Worm (Caenorhabditis elegans) whole organism, young adult: ENCODE measurements around the gene R08F11.7.

Experiments
- B0261.1 ChIP-seq: sonication (generic microtip); optimal IDR thresholded peaks from 2 replicates; lab custom pipeline; 2016; ENCODE audit warnings: mild to moderate bottlenecking, missing genetic modification characterization, moderate library complexity, missing compliant biosample characterization
- F33H1.4 ChIP-seq: fragments of 200-800 bp; sonication (Bioruptor generic); IDR thresholded peaks from 2 replicates; pipeline ENCODE4 v1.3.6; 2022; ENCODE audit warnings: missing genetic modification reagents, missing genetic modification characterization, missing compliant biosample characterization
- F52B5.7 ChIP-seq: sonication (generic microtip); optimal IDR thresholded peaks from 2 replicates; lab custom pipeline; 2016; ENCODE audit warnings: mild to moderate bottlenecking, missing genetic modification characterization, missing compliant biosample characterization
- F57A8.1 ChIP-seq: fragments of 200-800 bp; sonication (Bioruptor generic); optimal IDR thresholded peaks from 2 replicates; lab custom pipeline; 2018; ENCODE audit warnings: mild to moderate bottlenecking, missing genetic modification characterization, moderate library complexity, missing compliant biosample characterization
- K12H6.12 ChIP-seq: fragments of 200-800 bp; sonication (Bioruptor generic); optimal IDR thresholded peaks from 2 replicates; lab custom pipeline; 2018; ENCODE audit warnings: mild to moderate bottlenecking, missing genetic modification characterization, missing compliant biosample characterization
- T07F8.4 ChIP-seq: sonication (generic microtip); optimal IDR thresholded peaks from 2 replicates; lab custom pipeline; 2016; ENCODE audit warnings: mild to moderate bottlenecking, missing genetic modification characterization, moderate library complexity, missing compliant biosample characterization
- Y53G8AR.9 ChIP-seq: fragments of 200-800 bp; sonication (Bioruptor generic); conservative IDR thresholded peaks from 2 replicates; pipeline ENCODE4 v1.3.6; 2022; ENCODE audit warnings: missing genetic modification reagents, missing genetic modification characterization, missing compliant biosample characterization
- Y79H2A.3 ChIP-seq: fragments of 200-800 bp; sonication (Bioruptor generic); conservative IDR thresholded peaks from 2 replicates; pipeline ENCODE4 v1.3.6; 2022; ENCODE audit warnings: missing genetic modification reagents, missing genetic modification characterization, missing compliant biosample characterization
- akir-1 ChIP-seq: fragments of 200-800 bp; sonication (Bioruptor generic); optimal IDR thresholded peaks from 2 replicates; lab custom pipeline; 2018; ENCODE audit warnings: mild to moderate bottlenecking, missing genetic modification characterization, moderate library complexity, missing compliant biosample characterization
- aptf-2 ChIP-seq: fragments of 200-800 bp; sonication (Bioruptor generic); conservative IDR thresholded peaks from 2 replicates; pipeline ENCODE4 v1.3.6; 2022; ENCODE audit warnings: missing genetic modification reagents, missing genetic modification characterization, missing compliant biosample characterization
- atf-7 ChIP-seq: sonication (generic microtip); optimal IDR thresholded peaks from 2 replicates; lab custom pipeline; 2017; ENCODE audit warnings: mild to moderate bottlenecking, missing genetic modification characterization, missing compliant biosample characterization
- attf-3 ChIP-seq: fragments of 200-800 bp; sonication (Bioruptor generic); conservative IDR thresholded peaks from 2 replicates; pipeline ENCODE4 v1.3.6; 2022; ENCODE audit warnings: missing genetic modification reagents, missing genetic modification characterization, missing compliant biosample characterization
- attf-5 ChIP-seq: fragments of 200-800 bp; sonication (Bioruptor generic); optimal IDR thresholded peaks from 2 replicates; lab custom pipeline; 2018; ENCODE audit warnings: mild to moderate bottlenecking, missing genetic modification characterization, missing compliant biosample characterization
- bed-1 ChIP-seq: fragments of 200-800 bp; sonication (Bioruptor generic); IDR thresholded peaks from 2 replicates; pipeline ENCODE4 v1.3.6; 2022; ENCODE audit warnings: missing genetic modification reagents, missing genetic modification characterization, missing compliant biosample characterization
- bed-2 ChIP-seq: fragments of 200-800 bp; sonication (Bioruptor generic); IDR thresholded peaks from 2 replicates; pipeline ENCODE4 v1.3.6; 2022; ENCODE audit warnings: missing genetic modification reagents, missing genetic modification characterization, missing compliant biosample characterization
- ceh-27 ChIP-seq: fragments of 200-800 bp; sonication (Bioruptor generic); optimal IDR thresholded peaks from 2 replicates; lab custom pipeline; 2018; ENCODE audit warnings: mild to moderate bottlenecking, missing genetic modification characterization, moderate library complexity, missing compliant biosample characterization
- ceh-58 ChIP-seq: fragments of 200-800 bp; sonication (Bioruptor generic); IDR thresholded peaks from 2 replicates; pipeline ENCODE4 v1.3.6; 2022; ENCODE audit warnings: missing genetic modification characterization, missing compliant biosample characterization
- ceh-79 ChIP-seq: sonication (generic microtip); optimal IDR thresholded peaks from 2 replicates; lab custom pipeline; 2017; ENCODE audit warnings: mild to moderate bottlenecking, missing genetic modification characterization, missing compliant biosample characterization
- chd-7 ChIP-seq: sonication (generic microtip); optimal IDR thresholded peaks from 2 replicates; lab custom pipeline; 2016; ENCODE audit warnings: mild to moderate bottlenecking, missing genetic modification characterization, moderate library complexity, missing compliant biosample characterization
- dox-1 ChIP-seq: fragments of 200-800 bp; sonication (Bioruptor generic); IDR thresholded peaks from 2 replicates; pipeline ENCODE4 v1.3.6; 2022; ENCODE audit warnings: missing genetic modification reagents, missing genetic modification characterization, missing compliant biosample characterization
- dpl-1 ChIP-seq: fragments of 150-350 bp; optimal IDR thresholded peaks from 2 replicates; lab custom pipeline; 2014; ENCODE audit warnings: missing biosample characterization, missing genetic modification reagents, missing genetic modification characterization
- egrh-3 ChIP-seq: fragments of 200-800 bp; sonication (Bioruptor generic); IDR thresholded peaks from 2 replicates; pipeline ENCODE4 v1.3.6; 2022; ENCODE audit warnings: missing genetic modification reagents, missing genetic modification characterization, missing compliant biosample characterization
- ets-4 ChIP-seq: fragments of 200-800 bp; sonication (Bioruptor generic); optimal IDR thresholded peaks from 2 replicates; lab custom pipeline; 2018; ENCODE audit warnings: mild to moderate bottlenecking, missing genetic modification characterization, missing compliant biosample characterization
- fkh-3 ChIP-seq: sonication (generic microtip); optimal IDR thresholded peaks from 2 replicates; lab custom pipeline; 2016; ENCODE audit warnings: mild to moderate bottlenecking, missing genetic modification characterization, missing compliant biosample characterization
- gei-17 ChIP-seq: fragments of 200-800 bp; sonication (Bioruptor generic); optimal IDR thresholded peaks from 2 replicates; lab custom pipeline; 2018; ENCODE audit warnings: mild to moderate bottlenecking, missing genetic modification characterization, missing compliant biosample characterization
- hmg-1.2 ChIP-seq: fragments of 200-800 bp; sonication (Bioruptor generic); IDR thresholded peaks from 2 replicates; pipeline ENCODE4 v1.3.6; 2022; ENCODE audit warnings: missing genetic modification reagents, missing genetic modification characterization, missing compliant biosample characterization
- hmg-20 ChIP-seq: fragments of 200-800 bp; sonication (Bioruptor generic); IDR thresholded peaks from 2 replicates; pipeline ENCODE4 v1.3.6; 2022; ENCODE audit warnings: missing genetic modification reagents, missing genetic modification characterization, missing compliant biosample characterization
- lag-1 ChIP-seq: fragments of 200-800 bp; sonication (Bioruptor generic); IDR thresholded peaks from 2 replicates; pipeline ENCODE4 v1.3.6; 2022; ENCODE audit warnings: missing genetic modification reagents, missing genetic modification characterization, missing compliant biosample characterization
- let-526 ChIP-seq: fragments of 200-800 bp; sonication (Bioruptor generic); IDR thresholded peaks from 2 replicates; pipeline ENCODE4 v1.3.6; 2022; ENCODE audit warnings: missing genetic modification reagents, missing genetic modification characterization, missing compliant biosample characterization
- lin-26 ChIP-seq: fragments of 200-800 bp; sonication (Bioruptor generic); IDR thresholded peaks from 2 replicates; pipeline ENCODE4 v1.3.6; 2022; ENCODE audit warnings: missing genetic modification reagents, missing genetic modification characterization, missing compliant biosample characterization
- lin-35 ChIP-seq, 3 experiments: fragments of 150-350 bp in 2 of 3; sonication (generic microtip) in 1 of 3; optimal IDR thresholded peaks; 2 replicates each; lab custom pipeline; 2014 to 2018; ENCODE audit warnings: missing biosample characterization in 3 of 3, missing genetic modification characterization in 3 of 3, missing genetic modification reagents in 3 of 3
- madf-6 ChIP-seq: fragments of 200-800 bp; sonication (Bioruptor generic); IDR thresholded peaks from 2 replicates; pipeline ENCODE4 v1.3.6; 2022; ENCODE audit warnings: missing genetic modification reagents, missing genetic modification characterization, missing compliant biosample characterization
- nfya-1 ChIP-seq: sonication (generic microtip); optimal IDR thresholded peaks from 2 replicates; lab custom pipeline; 2017; ENCODE audit warnings: antibody characterized with exemption, missing compliant biosample characterization, missing genetic modification characterization, borderline replicate concordance; ENCODE audit not compliant: insufficient read depth
- nfyb-1 ChIP-seq: fragments of 200-800 bp; sonication (Bioruptor generic); IDR thresholded peaks from 2 replicates; pipeline ENCODE4 v1.3.6; 2022; ENCODE audit warnings: missing genetic modification reagents, missing genetic modification characterization, missing compliant biosample characterization
- nhr-120 ChIP-seq: fragments of 200-800 bp; sonication (Bioruptor generic); IDR thresholded peaks from 2 replicates; pipeline ENCODE4 v1.3.6; 2022; ENCODE audit warnings: missing genetic modification characterization, missing compliant biosample characterization
- pha-4 ChIP-seq: fragments of 150-350 bp; sonication (generic microtip); optimal IDR thresholded peaks from 2 replicates; lab custom pipeline; 2014; ENCODE audit warnings: missing biosample characterization, missing genetic modification reagents, missing genetic modification characterization
- snpc-1.3 ChIP-seq: sonication (generic microtip); optimal IDR thresholded peaks from 2 replicates; lab custom pipeline; 2017; ENCODE audit warnings: missing genetic modification characterization, mild to moderate bottlenecking, missing compliant biosample characterization, antibody characterized with exemption, moderate library complexity, missing genotype, missing genetic modification reagents; ENCODE audit not compliant: insufficient read depth
- snpc-4 ChIP-seq, 5 experiments: fragments of 150-350 bp in 1 of 5; sonication (generic microtip) in 4 of 5; optimal IDR thresholded peaks; 2 replicates each; lab custom pipeline; 2014 to 2018; ENCODE audit warnings: missing genetic modification characterization in 5 of 5, missing biosample characterization in 3 of 5, antibody characterized with exemption in 2 of 5, mild to moderate bottlenecking in 2 of 5, missing compliant biosample characterization in 2 of 5, missing genotype in 2 of 5, moderate library complexity in 2 of 5, missing genetic modification reagents in 1 of 5
- somi-1 ChIP-seq: fragments of 200-800 bp; sonication (Bioruptor generic); optimal IDR thresholded peaks from 2 replicates; lab custom pipeline; 2018; ENCODE audit warnings: mild to moderate bottlenecking, missing genetic modification characterization, missing compliant biosample characterization
- tbx-9 ChIP-seq: sonication (generic microtip); optimal IDR thresholded peaks from 2 replicates; lab custom pipeline; 2016; ENCODE audit warnings: borderline replicate concordance, missing genetic modification characterization, inconsistent platforms, missing compliant biosample characterization
- ztf-18 ChIP-seq: sonication (generic microtip); optimal IDR thresholded peaks from 2 replicates; lab custom pipeline; 2016; ENCODE audit warnings: missing genotype, mild to moderate bottlenecking, missing genetic modification characterization, missing compliant biosample characterization
- ztf-26 ChIP-seq: sonication (generic microtip); optimal IDR thresholded peaks from 2 replicates; lab custom pipeline; 2017; ENCODE audit warnings: missing genetic modification characterization, missing compliant biosample characterization
- ztf-3 ChIP-seq: fragments of 200-800 bp; sonication (Bioruptor generic); optimal IDR thresholded peaks from 2 replicates; lab custom pipeline; 2018; ENCODE audit warnings: mild to moderate bottlenecking, missing genetic modification characterization, missing compliant biosample characterization
- ztf-6 ChIP-seq: fragments of 200-800 bp; sonication (Bioruptor generic); IDR thresholded peaks from 2 replicates; pipeline ENCODE4 v1.3.6; 2022; ENCODE audit warnings: missing genetic modification reagents, missing genetic modification characterization, missing compliant biosample characterization

The R08F11.7 gene

ce11 chrV:3760839-3761238 lies 29.0 kb upstream of the R08F11.7 start, which contains the start of gene oac-55:
Gene oac-55 (plus strand): TSS chrV:3761139.
- TF ChIP-seq hmg-1.2 (GFP tag; lab: Robert Waterston, UW), result no peak
- TF ChIP-seq Y79H2A.3 (GFP tag; lab: Robert Waterston, UW), result no peak
- TF ChIP-seq ztf-18 (tag; lab: Kevin White, UChicago), result no peak
- no peak for TF ChIP-seq dox-1 (GFP tag; lab: Robert Waterston, UW)
- TF ChIP-seq, all 124 proteins: peak for 0

ce11 chrV:3761829-3762228 lies 28.0 kb upstream of the R08F11.7 start:
- TF ChIP-seq chd-7 (tag; lab: Kevin White, UChicago), result no peak
- TF ChIP-seq snpc-4 (GFP tag; optimal IDR thresholded peaks at IDR 0.05; lab: Kevin White, UChicago), result no peak
- no peak for TF ChIP-seq snpc-4 (tag; optimal IDR thresholded peaks at IDR 0.05; lab: Kevin White, UChicago)
- no peak for TF ChIP-seq tbx-9 (tag; lab: Kevin White, UChicago)
- TF ChIP-seq somi-1 (GFP tag; lab: Kevin White, UChicago), result no peak
- TF ChIP-seq nfyb-1 (GFP tag; lab: Robert Waterston, UW), result no peak
- TF ChIP-seq T07F8.4 (tag; lab: Kevin White, UChicago), result no peak
- TF ChIP-seq lin-35 (GFP tag; optimal IDR thresholded peaks at IDR 0.05; lab: Kevin White, UChicago), result no peak
- no peak for TF ChIP-seq attf-3 (GFP tag; lab: Robert Waterston, UW)
- TF ChIP-seq bed-1 (GFP tag; lab: Robert Waterston, UW), result no peak
- no peak for TF ChIP-seq ztf-6 (GFP tag; lab: Robert Waterston, UW)

- no peak for TF ChIP-seq akir-1
- no peak for TF ChIP-seq dpl-1 (GFP tag; lab: Kevin White, UChicago)
- TF ChIP-seq madf-6 (GFP tag; lab: Robert Waterston, UW), result no peak
- no peak for TF ChIP-seq ztf-26 (tag; lab: Kevin White, UChicago)
- no peak for TF ChIP-seq ztf-3 (GFP tag; lab: Kevin White, UChicago)
- no peak for TF ChIP-seq F52B5.7 (tag; lab: Kevin White, UChicago)
- TF ChIP-seq attf-3 (GFP tag; lab: Robert Waterston, UW), result no peak
- no peak for TF ChIP-seq F57A8.1 (GFP tag; lab: Kevin White, UChicago)
- TF ChIP-seq Y79H2A.3 (GFP tag; lab: Robert Waterston, UW), result no peak
- no peak for TF ChIP-seq nfya-1 (tag; lab: Kevin White, UChicago)
- no peak for TF ChIP-seq nhr-120
- no peak for TF ChIP-seq ceh-58
- no peak for TF ChIP-seq Y53G8AR.9 (GFP tag; lab: Robert Waterston, UW)
- no peak for TF ChIP-seq ceh-79
- no peak for TF ChIP-seq pha-4 (tag; lab: Kevin White, UChicago)
- TF ChIP-seq atf-7 (tag; lab: Kevin White, UChicago), result no peak
- TF ChIP-seq lag-1 (GFP tag; lab: Robert Waterston, UW), result no peak
- no peak for TF ChIP-seq fkh-3 (tag; lab: Kevin White, UChicago)
- no peak for TF ChIP-seq gei-17 (GFP tag; lab: Kevin White, UChicago)
- no peak for TF ChIP-seq aptf-2 (GFP tag; lab: Robert Waterston, UW)
These were observed 23.0 kb upstream of the R08F11.7 start, which contains the start of gene Y39H10A.1 for ce11 chrV:3766904-3767303. Gene Y39H10A.1 (plus strand): TSS chrV:3767204.

ce11 chrV:3768270-3768669 lies 21.6 kb upstream of the R08F11.7 start, which contains the start of gene R08E5.4:
Gene R08E5.4 (plus strand): TSS chrV:3768570.
- no peak for TF ChIP-seq ceh-27 (GFP tag; lab: Kevin White, UChicago)
- TF ChIP-seq egrh-3 (GFP tag; lab: Robert Waterston, UW), result no peak
- TF ChIP-seq F33H1.4 (GFP tag; lab: Robert Waterston, UW), result no peak
- no peak for TF ChIP-seq K12H6.12 (tag; lab: Kevin White, UChicago)
- TF ChIP-seq lag-1 (GFP tag; lab: Robert Waterston, UW), result no peak
- no peak for TF ChIP-seq bed-2 (GFP tag; lab: Robert Waterston, UW)
- no peak for TF ChIP-seq snpc-1.3 (tag; lab: Kevin White, UChicago)
- TF ChIP-seq B0261.1 (tag; lab: Kevin White, UChicago), result no peak
- no peak for TF ChIP-seq attf-5 (GFP tag; lab: Kevin White, UChicago)
- no peak for TF ChIP-seq lin-26 (GFP tag; lab: Robert Waterston, UW)
- TF ChIP-seq let-526 (GFP tag; lab: Robert Waterston, UW), result no peak
- no peak for TF ChIP-seq ets-4 (GFP tag; lab: Kevin White, UChicago)
- no peak for TF ChIP-seq hmg-20 (GFP tag; lab: Robert Waterston, UW)
